Worm (Caenorhabditis elegans): ENCODE measurements around the gene pxd-1.

Gene pxd-1

ce11 chrIII:4018095-4018498 is 12.2 kb downstream of the pxd-1 start (continued):
- no peak for TF ChIP-seq ceh-44 (GFP tag; IDR thresholded peaks at IDR 0.05)
- no peak for TF ChIP-seq nhr-76 (tag; optimal IDR thresholded peaks at IDR 0.05)
- no peak for TF ChIP-seq zip-2 (tag; optimal IDR thresholded peaks at IDR 0.05)
- TF ChIP-seq mdl-1 (tag; optimal IDR thresholded peaks at IDR 0.05) = peak in 1 of 2 experiments; percentile 61
- TF ChIP-seq fos-1 (tag; optimal IDR thresholded peaks at IDR 0.05) = no peak

ce11 chrIII:4018591-4019580 is 12.9 kb downstream of the pxd-1 start:
- TF ChIP-seq lir-3 (tag; optimal IDR thresholded peaks at IDR 0.05) (no peak), daf-16 (GFP tag; optimal IDR thresholded peaks at IDR 0.05) (no peak), daf-16 (tag; optimal IDR thresholded peaks at IDR 0.05) (peak; percentile 52), tra-1 (GFP tag; IDR thresholded peaks at IDR 0.05) (0 out of 2 replicates have a peak, but pooled peaks have one; percentile 12), sdz-12 (GFP tag; optimal IDR thresholded peaks at IDR 0.05) (no peak), aha-1 (tag) (peak; percentile 97), ztf-11 (tag; optimal IDR thresholded peaks at IDR 0.05) (no peak), aly-2 (tag; optimal IDR thresholded peaks at IDR 0.05) (no peak), lim-7 (GFP tag; IDR thresholded peaks at IDR 0.05) (0 out of 2 replicates have a peak, but pooled peaks have one; percentile 25), unc-130 (GFP tag; optimal IDR thresholded peaks at IDR 0.05) (no peak), dpl-1 (GFP tag; optimal IDR thresholded peaks at IDR 0.05) (peak; percentile 6), lin-29 (GFP tag; IDR thresholded peaks at IDR 0.05) (no peak), vab-7 (GFP tag; IDR thresholded peaks at IDR 0.05) (no peak), lsy-2 (tag; optimal IDR thresholded peaks at IDR 0.05) (peak in 1 of 2 experiments; percentile 22), F37D6.2 (tag; optimal IDR thresholded peaks at IDR 0.05) (no peak), tag-97 (GFP tag; IDR thresholded peaks at IDR 0.05) (no peak), mdt-29 (GFP tag; IDR thresholded peaks at IDR 0.05) (no peak), Y5F2A.4 (GFP tag; optimal IDR thresholded peaks at IDR 0.05) (no peak), ceh-32 (tag; optimal IDR thresholded peaks at IDR 0.05; ENCODE audit: poor library complexity) (no peak), jun-1 (tag; optimal IDR thresholded peaks at IDR 0.05) (no peak), dmd-6 (GFP tag; IDR thresholded peaks at IDR 0.05) (peak; percentile 11; the same call in 1 of the 2 replicates), dve-1 (tag; optimal IDR thresholded peaks at IDR 0.05; ENCODE audit: insufficient read depth) (no peak), ceh-44 (GFP tag; IDR thresholded peaks at IDR 0.05) (no peak), dmd-9 (GFP tag; IDR thresholded peaks at IDR 0.05) (no peak), hlh-11 (tag; optimal IDR thresholded peaks at IDR 0.05) (peak; percentile 46), fkh-10 (GFP tag; optimal IDR thresholded peaks at IDR 0.05) (no peak), ctbp-1 (GFP tag; IDR thresholded peaks at IDR 0.05) (no peak), madf-9 (GFP tag; conservative IDR thresholded peaks at IDR 0.05) (no peak), lin-38 (GFP tag; IDR thresholded peaks at IDR 0.05) (no peak), T20F7.1 (GFP tag; optimal IDR thresholded peaks at IDR 0.05) (no peak), unc-62 (GFP tag; optimal IDR thresholded peaks at IDR 0.05 in 1 of 2) (peak in 1 of 2 experiments; percentile 95), unc-62 (tag; optimal IDR thresholded peaks at IDR 0.05) (no peak), zip-2 (tag; optimal IDR thresholded peaks at IDR 0.05) (no peak), mep-1 (tag; optimal IDR thresholded peaks at IDR 0.05) (peak; percentile 52), nhr-6 (tag; optimal IDR thresholded peaks at IDR 0.05) (no peak), gei-8 (GFP tag; optimal IDR thresholded peaks at IDR 0.05) (no peak), pha-4 (GFP tag; IDR thresholded peaks at IDR 0.05) (no peak), pha-4 (tag; optimal IDR thresholded peaks at IDR 0.05) (no peak), ZK337.2 (GFP tag; IDR thresholded peaks at IDR 0.05) (no peak), daf-19 (GFP tag; conservative IDR thresholded peaks at IDR 0.05) (no peak), madf-5 (GFP tag; IDR thresholded peaks at IDR 0.05) (0 out of 4 replicates have a peak, but pooled peaks of 1 of the 2 experiments have one; percentile 28), rbr-2 (tag; optimal IDR thresholded peaks at IDR 0.05) (no peak), dmd-8 (GFP tag; IDR thresholded peaks at IDR 0.05) (no peak), set-16 (GFP tag; IDR thresholded peaks at IDR 0.05) (peak; percentile 65), zfp-3 (GFP tag; conservative IDR thresholded peaks at IDR 0.05) (no peak)
